Worm (Caenorhabditis elegans): ENCODE data around the gene irld-36.

DNA sequence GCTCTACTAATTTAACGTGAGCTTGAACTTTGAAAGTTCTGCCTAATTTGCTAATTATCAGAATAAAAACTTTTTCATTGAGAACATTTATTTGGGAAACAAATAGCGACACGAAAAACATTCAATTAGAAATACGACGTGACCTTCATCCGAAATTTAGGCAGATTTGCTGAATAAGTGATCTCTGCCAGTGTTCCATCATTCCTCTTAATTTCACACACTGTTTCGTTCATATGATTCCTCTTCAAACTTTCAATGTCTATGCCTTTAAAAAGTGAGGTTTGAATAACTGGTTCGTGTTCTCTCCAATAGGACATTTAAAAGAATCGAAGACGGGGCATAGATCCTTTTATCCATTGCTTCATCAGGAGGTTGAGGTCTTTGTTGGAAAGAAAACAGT is 28.7 kb upstream of the irld-36 start, which contains the start of gene fbxb-20:
- TF ChIP-seq ceh-16 (tag; optimal IDR thresholded peaks at IDR 0.05): no peak
- TF ChIP-seq aly-2 (tag; optimal IDR thresholded peaks at IDR 0.05): no peak
- no peak for TF ChIP-seq alr-1 (tag; optimal IDR thresholded peaks at IDR 0.05)
- TF ChIP-seq mbf-1 (tag; optimal IDR thresholded peaks at IDR 0.05): no peak
- TF ChIP-seq nhr-237 (tag; optimal IDR thresholded peaks at IDR 0.05): no peak
- TF ChIP-seq ztf-4 (tag; optimal IDR thresholded peaks at IDR 0.05): no peak
- no peak for TF ChIP-seq lin-13 (GFP tag; optimal IDR thresholded peaks at IDR 0.05)
- TF ChIP-seq unc-62 (GFP tag; optimal IDR thresholded peaks at IDR 0.05): no peak
- no peak for TF ChIP-seq mdl-1 (tag; optimal IDR thresholded peaks at IDR 0.05)
- TF ChIP-seq ceh-82 (tag; optimal IDR thresholded peaks at IDR 0.05): no peak
- no peak for TF ChIP-seq unc-55 (GFP tag; optimal IDR thresholded peaks at IDR 0.05)
- TF ChIP-seq dmd-4 (tag; optimal IDR thresholded peaks at IDR 0.05): no peak
- no peak for TF ChIP-seq nhr-12 (tag; optimal IDR thresholded peaks at IDR 0.05)
